Worm (Caenorhabditis elegans): Measurements from ENCODE around the gene C03B1.14.
A peak's percentile ranks its signal among the peaks of the same experiment; 100 is the strongest.

C03B1.14 gene

ce11 chrX:6391491-6391890 lies 30.9 kb upstream of the C03B1.14 start, which contains the start of gene igcm-2:
TSS of gene igcm-2 (minus strand) at chrX:6391591.
- TF ChIP-seq fos-1 (tag; optimal IDR thresholded peaks at IDR 0.05) (no peak), dmd-8 (GFP tag; IDR thresholded peaks at IDR 0.05) (no peak), mxl-2 (GFP tag; conservative IDR thresholded peaks at IDR 0.05) (no peak), hlh-30 (tag; optimal IDR thresholded peaks at IDR 0.05; ENCODE audit: insufficient read depth) (no peak), ctbp-1 (GFP tag; IDR thresholded peaks at IDR 0.05) (no peak), lir-3 (tag; optimal IDR thresholded peaks at IDR 0.05) (no peak), F49E8.2 (tag; optimal IDR thresholded peaks at IDR 0.05; ENCODE audit: borderline replicate concordance) (no peak), ztf-7 (tag; optimal IDR thresholded peaks at IDR 0.05) (no peak), ceh-44 (GFP tag; IDR thresholded peaks at IDR 0.05) (no peak), lin-29 (GFP tag; IDR thresholded peaks at IDR 0.05) (no peak), skn-1 (tag; optimal IDR thresholded peaks at IDR 0.05) (no peak), F10B5.3 (tag; optimal IDR thresholded peaks at IDR 0.05) (no peak), nhr-111 (GFP tag; optimal IDR thresholded peaks at IDR 0.05) (no peak), zip-2 (tag; optimal IDR thresholded peaks at IDR 0.05) (no peak), unc-39 (tag; optimal IDR thresholded peaks at IDR 0.05) (no peak)

ce11 chrX:6388639-6389038 lies 28.1 kb upstream of the C03B1.14 start:
- TF ChIP-seq ZK546.5 (tag; optimal IDR thresholded peaks at IDR 0.05) (no peak), vab-7 (GFP tag; IDR thresholded peaks at IDR 0.05) (no peak), ama-1 (optimal IDR thresholded peaks at IDR 0.05) (no peak), hlh-30 (tag; optimal IDR thresholded peaks at IDR 0.05; ENCODE audit: insufficient read depth) (no peak), hif-1 (tag; optimal IDR thresholded peaks at IDR 0.05) (no peak), dmd-6 (GFP tag; IDR thresholded peaks at IDR 0.05) (no peak), unc-62 (GFP tag; optimal IDR thresholded peaks at IDR 0.05 in 1 of 2) (no peak), unc-62 (tag; optimal IDR thresholded peaks at IDR 0.05) (no peak), nhr-25 (tag; optimal IDR thresholded peaks at IDR 0.05; ENCODE audit: borderline replicate concordance, insufficient read depth) (no peak), F37D6.2 (tag; optimal IDR thresholded peaks at IDR 0.05) (no peak)

- TF ChIP-seq hmg-1.1 (GFP tag; IDR thresholded peaks at IDR 0.05), result no peak
- no peak for TF ChIP-seq saeg-2 (GFP tag; IDR thresholded peaks at IDR 0.05)
- TF ChIP-seq aha-1 (tag), result peak; percentile 70
- no peak for TF ChIP-seq lin-13 (GFP tag; optimal IDR thresholded peaks at IDR 0.05)
- peak in 1 of 2 experiments; percentile 18 for TF ChIP-seq unc-62 (GFP tag; optimal IDR thresholded peaks at IDR 0.05 in 1 of 2)
- TF ChIP-seq unc-62 (tag; optimal IDR thresholded peaks at IDR 0.05), result no peak
Measured at ce11 chrX:6385185-6385584, 24.6 kb upstream of the C03B1.14 start, which contains the start of gene igdb-3. TSS of gene igdb-3 (plus strand) at chrX:6385485.

- TF ChIP-seq hmg-1.1 (GFP tag; IDR thresholded peaks at IDR 0.05) (no peak), aha-1 (tag) (peak; percentile 12)
Measured at ce11 chrX:6384537-6384936, 24.0 kb upstream of the C03B1.14 start.

ce11 chrX:6382930-6383329 lies 22.4 kb upstream of the C03B1.14 start:
- no peak for TF ChIP-seq ctbp-1 (GFP tag; IDR thresholded peaks at IDR 0.05)
- no peak for TF ChIP-seq cey-2 (tag; optimal IDR thresholded peaks at IDR 0.05; ENCODE audit: borderline replicate concordance, insufficient read depth)
- no peak for TF ChIP-seq snpc-1.2 (GFP tag; IDR thresholded peaks at IDR 0.05)
- TF ChIP-seq ceh-62 (tag; optimal IDR thresholded peaks at IDR 0.05), result no peak
- peak in 1 of 2 experiments; percentile 74 for TF ChIP-seq unc-62 (GFP tag; optimal IDR thresholded peaks at IDR 0.05 in 1 of 2)
- no peak for TF ChIP-seq unc-62 (tag; optimal IDR thresholded peaks at IDR 0.05)

ce11 chrX:6378363-6378762 lies 17.8 kb upstream of the C03B1.14 start:
- TF ChIP-seq F49E8.2 (tag; optimal IDR thresholded peaks at IDR 0.05; ENCODE audit: borderline replicate concordance) (no peak), lin-13 (GFP tag; optimal IDR thresholded peaks at IDR 0.05) (peak; percentile 32), hmg-1.1 (GFP tag; IDR thresholded peaks at IDR 0.05) (peak; percentile 87), ztf-11 (tag; optimal IDR thresholded peaks at IDR 0.05) (no peak), lin-38 (GFP tag; IDR thresholded peaks at IDR 0.05) (no peak), egl-43 (GFP tag; IDR thresholded peaks at IDR 0.05) (peak; percentile 61; the same call in 1 of the 2 replicates), mdl-1 (tag; optimal IDR thresholded peaks at IDR 0.05) (peak in 1 of 2 experiments; percentile 39), hlh-30 (tag; optimal IDR thresholded peaks at IDR 0.05; ENCODE audit: insufficient read depth) (peak; percentile 70), daf-19 (GFP tag; conservative IDR thresholded peaks at IDR 0.05) (no peak), dmd-8 (GFP tag; IDR thresholded peaks at IDR 0.05) (no peak), zag-1 (tag; optimal IDR thresholded peaks at IDR 0.05) (no peak), fkh-10 (GFP tag; optimal IDR thresholded peaks at IDR 0.05) (peak; percentile 17), nhr-10 (tag; optimal IDR thresholded peaks at IDR 0.05) (no peak), ama-1 (optimal IDR thresholded peaks at IDR 0.05) (no peak), jun-1 (tag; optimal IDR thresholded peaks at IDR 0.05) (no peak), rbr-2 (tag; optimal IDR thresholded peaks at IDR 0.05) (peak; percentile 88), gei-8 (GFP tag; optimal IDR thresholded peaks at IDR 0.05) (no peak)
